Fruit fly (Drosophila melanogaster) whole organism, wandering third instar larva: ENCODE results near the gene CG4325.

Source experiments
- Abd-B ChIP-seq: fragments of >200 bp; optimal IDR thresholded peaks from 2 replicates; lab custom pipeline; 2017; ENCODE audit warnings: missing biosample characterization, missing genetic modification characterization
- CG32264 ChIP-seq: fragments of 200-800 bp; sonication (Bioruptor generic); optimal IDR thresholded peaks from 2 replicates; lab custom pipeline; 2016; ENCODE audit warnings: missing biosample characterization, missing genetic modification characterization
- CG9705 ChIP-seq: fragments of 200-800 bp; sonication (Bioruptor generic); optimal IDR thresholded peaks from 2 replicates; lab custom pipeline; 2018; ENCODE audit warnings: missing biosample characterization, mild to moderate bottlenecking, missing genetic modification characterization
- CrebA ChIP-seq: fragments of 200-800 bp; sonication (Bioruptor generic); optimal IDR thresholded peaks from 2 replicates; lab custom pipeline; 2016; ENCODE audit warnings: missing biosample characterization, mild to moderate bottlenecking, missing genetic modification characterization, borderline replicate concordance
- Dfd ChIP-seq: fragments of >200 bp; optimal IDR thresholded peaks from 2 replicates; lab custom pipeline; 2017; ENCODE audit warnings: missing biosample characterization, missing genetic modification characterization
- Dif ChIP-seq: fragments of 200-275, 200-300 bp; sonication (Bioruptor generic); optimal IDR thresholded peaks from 2 replicates; lab custom pipeline; 2018; ENCODE audit warnings: missing biosample characterization, missing genetic modification characterization; ENCODE audit not compliant: partially characterized antibody
- GATAd ChIP-seq: sonication (Bioruptor generic); optimal IDR thresholded peaks from 2 replicates; lab custom pipeline; 2016; ENCODE audit warnings: missing biosample characterization, missing genetic modification characterization
- HLH106 ChIP-seq: fragments of 200-800 bp; optimal IDR thresholded peaks from 3 replicates; lab custom pipeline; 2019; ENCODE audit warnings: missing biosample characterization, mild to moderate bottlenecking, missing genetic modification characterization, moderate library complexity
- Hnf4 ChIP-seq: fragments of 200-800 bp; sonication (Bioruptor generic); optimal IDR thresholded peaks from 2 replicates; lab custom pipeline; 2016; ENCODE audit warnings: missing biosample characterization, mild to moderate bottlenecking, missing genetic modification characterization
- Hr78 ChIP-seq: fragments of >200 bp; optimal IDR thresholded peaks from 2 replicates; lab custom pipeline; 2017; ENCODE audit warnings: missing biosample characterization, missing genetic modification characterization
- Hr83 ChIP-seq: fragments of 200-300 bp; sonication (Bioruptor generic); optimal IDR thresholded peaks from 2 replicates; lab custom pipeline; 2016; ENCODE audit warnings: missing biosample characterization, mild to moderate bottlenecking, missing genetic modification characterization, moderate library complexity; ENCODE audit not compliant: poor library complexity, severe bottlenecking
- Jra ChIP-seq: sonication (Bioruptor generic); optimal IDR thresholded peaks from 2 replicates; lab custom pipeline; 2016; ENCODE audit warnings: missing biosample characterization, missing genetic modification characterization
- Mio ChIP-seq: sonication (Bioruptor generic); optimal IDR thresholded peaks from 2 replicates; lab custom pipeline; 2016; ENCODE audit warnings: missing biosample characterization, missing genetic modification characterization
- Myc ChIP-seq: fragments of >200 bp; optimal IDR thresholded peaks from 2 replicates; lab custom pipeline; 2017
- N ChIP-seq: fragments of >200 bp; optimal IDR thresholded peaks from 2 replicates; lab custom pipeline; 2018; ENCODE audit warnings: missing biosample characterization, missing external identifiers, missing genetic modification characterization
- OdsH ChIP-seq: fragments of 200-800 bp; sonication (Bioruptor generic); optimal IDR thresholded peaks from 2 replicates; lab custom pipeline; 2016; ENCODE audit warnings: missing biosample characterization, mild to moderate bottlenecking, missing genetic modification characterization
- Rel ChIP-seq, 2 experiments: fragments of 200-800 bp; sonication (Bioruptor generic) in 1 of 2; optimal IDR thresholded peaks; 2 replicates in 1 of 2; 3 replicates in 1 of 2; lab custom pipeline; 2016 to 2019; ENCODE audit warnings: mild to moderate bottlenecking in 2 of 2, missing biosample characterization in 2 of 2, missing genetic modification characterization in 2 of 2, moderate library complexity in 1 of 2
- Sp1 ChIP-seq: fragments of 200-800 bp; sonication (Bioruptor generic); optimal IDR thresholded peaks from 3 replicates; lab custom pipeline; 2019; ENCODE audit warnings: missing biosample characterization, mild to moderate bottlenecking, missing genetic modification characterization, moderate library complexity
- Vsx2 ChIP-seq: fragments of 200-300, 225-300 bp; sonication (Bioruptor generic); optimal IDR thresholded peaks from 2 replicates; lab custom pipeline; 2018; ENCODE audit warnings: missing biosample characterization, missing genetic modification characterization; ENCODE audit not compliant: partially characterized antibody
- br ChIP-seq: fragments of 200-800 bp; sonication (Bioruptor generic); optimal IDR thresholded peaks from 2 replicates; lab custom pipeline; 2016; ENCODE audit warnings: missing biosample characterization, missing genetic modification characterization
- brk ChIP-seq: fragments of 200-800 bp; sonication (Bioruptor generic); optimal IDR thresholded peaks from 2 replicates; lab custom pipeline; 2016; ENCODE audit warnings: missing biosample characterization, mild to moderate bottlenecking, missing genetic modification characterization
- dl ChIP-seq, 2 experiments: fragments of 175-275, 200-275 bp in 1 of 2; fragments of 200-275 bp in 1 of 2; sonication (Bioruptor generic); optimal IDR thresholded peaks; lab custom pipeline; 2018; ENCODE audit warnings: mild to moderate bottlenecking in 2 of 2, missing biosample characterization in 2 of 2, missing genetic modification characterization in 2 of 2, moderate library complexity in 2 of 2; ENCODE audit not compliant: partially characterized antibody in 2 of 2, insufficient read depth in 1 of 2
- dmrt93B ChIP-seq: fragments of 200-800 bp; sonication (Bioruptor generic); optimal IDR thresholded peaks from 2 replicates; lab custom pipeline; 2018; ENCODE audit warnings: missing biosample characterization, mild to moderate bottlenecking, missing genetic modification characterization
- dsf ChIP-seq: sonication (Bioruptor generic); optimal IDR thresholded peaks from 2 replicates; lab custom pipeline; 2016; ENCODE audit warnings: missing biosample characterization, missing genetic modification characterization, borderline replicate concordance
- ey ChIP-seq: fragments of 200-800 bp; sonication (Bioruptor generic); optimal IDR thresholded peaks from 2 replicates; lab custom pipeline; 2016; ENCODE audit warnings: missing biosample characterization, missing genetic modification characterization
- foxo ChIP-seq, 2 experiments: fragments of 200-800 bp; sonication (Bioruptor generic); optimal IDR thresholded peaks; 2 replicates in 1 of 2; 3 replicates in 1 of 2; lab custom pipeline; 2016 to 2017; ENCODE audit warnings: missing biosample characterization in 2 of 2, missing genetic modification characterization in 2 of 2
- fru ChIP-seq: fragments of 200-800 bp; sonication (Bioruptor generic); optimal IDR thresholded peaks from 3 replicates; lab custom pipeline; 2016; ENCODE audit warnings: missing biosample characterization, mild to moderate bottlenecking, missing genetic modification characterization
- h ChIP-seq: fragments of 200-800 bp; sonication (Bioruptor generic); optimal IDR thresholded peaks from 3 replicates; lab custom pipeline; 2016; ENCODE audit warnings: missing biosample characterization, mild to moderate bottlenecking, missing genetic modification characterization
- jim ChIP-seq: fragments of 175-275, 200-325 bp; sonication (Bioruptor generic); optimal IDR thresholded peaks from 2 replicates; lab custom pipeline; 2016; ENCODE audit warnings: missing biosample characterization, mild to moderate bottlenecking, missing genetic modification characterization
- lola ChIP-seq: fragments of >200 bp; optimal IDR thresholded peaks from 2 replicates; lab custom pipeline; 2017; ENCODE audit warnings: missing biosample characterization, missing genetic modification characterization
- pan ChIP-seq: fragments of >200 bp; optimal IDR thresholded peaks from 2 replicates; lab custom pipeline; 2017
- psq ChIP-seq: fragments of 200-800 bp; sonication (Bioruptor generic); optimal IDR thresholded peaks from 3 replicates; lab custom pipeline; 2017; ENCODE audit warnings: missing biosample characterization, mild to moderate bottlenecking, missing genetic modification characterization, moderate library complexity
- rgr ChIP-seq: fragments of 200-800 bp; sonication (Bioruptor generic); optimal IDR thresholded peaks from 3 replicates; lab custom pipeline; 2016; ENCODE audit warnings: missing biosample characterization, mild to moderate bottlenecking, missing genetic modification characterization
- sage ChIP-seq: fragments of 200-800 bp; sonication (Bioruptor generic); optimal IDR thresholded peaks from 2 replicates; lab custom pipeline; 2016; ENCODE audit warnings: missing biosample characterization, mild to moderate bottlenecking, missing genetic modification characterization
- sv ChIP-seq: fragments of 200-800 bp; sonication (Bioruptor generic); optimal IDR thresholded peaks from 3 replicates; lab custom pipeline; 2016; ENCODE audit warnings: missing biosample characterization, missing genetic modification characterization
- tai ChIP-seq: sonication (Bioruptor generic); optimal IDR thresholded peaks from 2 replicates; lab custom pipeline; 2016; ENCODE audit warnings: missing biosample characterization, missing genetic modification characterization
- usp ChIP-seq: fragments of >200 bp; optimal IDR thresholded peaks from 2 replicates; lab custom pipeline; 2017; ENCODE audit warnings: missing biosample characterization, missing genetic modification characterization
- woc ChIP-seq: sonication (Bioruptor generic); optimal IDR thresholded peaks from 2 replicates; lab custom pipeline; 2016; ENCODE audit warnings: missing biosample characterization, mild to moderate bottlenecking, missing genetic modification characterization

The CG4325 gene

DNA sequence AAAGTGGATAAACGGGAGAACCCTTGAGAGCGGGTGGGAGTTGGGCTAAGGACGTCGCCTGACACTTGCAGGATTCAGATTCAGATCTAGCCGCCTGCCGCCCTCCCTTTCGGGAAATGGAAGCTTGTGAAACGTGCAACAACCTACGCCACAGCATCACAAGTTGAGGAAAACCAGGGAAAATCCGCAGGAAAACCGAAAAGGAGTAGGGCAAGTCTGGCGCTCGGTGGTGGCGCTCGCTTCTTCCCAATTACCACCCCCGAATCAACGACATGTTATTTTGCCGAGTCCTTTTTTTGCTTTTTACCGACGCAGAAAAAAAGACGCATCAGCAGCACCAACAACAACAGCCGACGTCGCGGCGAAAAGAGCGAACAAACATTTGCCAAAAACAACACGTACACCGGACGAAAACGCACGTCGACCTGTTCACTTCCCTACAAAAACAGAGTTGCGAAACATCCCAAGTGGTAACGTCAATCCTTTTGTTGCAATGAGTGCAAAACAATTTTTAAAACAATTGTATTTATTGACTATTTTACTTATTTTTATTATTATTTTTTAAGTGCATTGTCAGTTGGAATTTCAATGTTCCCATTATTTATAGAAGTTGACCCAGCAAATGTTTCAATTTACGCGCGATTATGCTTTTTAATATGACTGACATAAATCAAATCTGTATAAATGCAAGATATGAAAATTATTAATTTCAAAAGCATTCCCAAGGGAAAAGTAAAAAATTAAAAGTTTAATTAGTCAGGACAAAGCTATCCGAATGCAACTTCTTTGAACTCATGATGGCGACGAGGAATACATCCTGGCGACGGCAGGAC lies 32.1 kb downstream of the CG4325 start:
- TF ChIP-seq Myc (lab: Kevin White, UChicago) (no peak), CG9705 (GFP tag; lab: Kevin White, UChicago) (no peak), woc (GFP tag; lab: Kevin White, UChicago) (peak; percentile 38), Abd-B (GFP tag; lab: Kevin White, UChicago) (no peak), ey (GFP tag; lab: Kevin White, UChicago) (no peak), CrebA (GFP tag; lab: Kevin White, UChicago) (no peak), rgr (peak; percentile 41), Dfd (GFP tag; lab: Kevin White, UChicago) (no peak), GATAd (GFP tag; lab: Kevin White, UChicago) (no peak), fru (GFP tag; lab: Kevin White, UChicago) (no peak), dl (GFP tag; optimal IDR thresholded peaks at IDR 0.05; lab: Kevin White, UChicago; ENCODE audit: insufficient read depth in 1 of 2, partially characterized antibody in 2 of 2) (no peak), sage (GFP tag; lab: Kevin White, UChicago) (no peak), pan (no peak), dsf (GFP tag; lab: Kevin White, UChicago) (no peak), OdsH (peak; percentile 19), psq (no peak), HLH106 (peak; percentile 40), sv (GFP tag; lab: Kevin White, UChicago) (peak; percentile 17), CG32264 (GFP tag; lab: Kevin White, UChicago) (no peak), Hr78 (no peak), dmrt93B (peak; percentile 3), Vsx2 (GFP tag; lab: Kevin White, UChicago) (no peak), Hnf4 (peak; percentile 0), lola (GFP tag; lab: Kevin White, UChicago) (no peak), brk (GFP tag; lab: Kevin White, UChicago) (no peak), Mio (no peak), Hr83 (no peak), h (GFP tag; lab: Kevin White, UChicago) (peak; percentile 27), Dif (no peak), N (GFP tag; lab: Kevin White, UChicago) (no peak), usp (GFP tag; lab: Kevin White, UChicago) (no peak), br (GFP tag; lab: Kevin White, UChicago) (no peak), foxo (GFP tag; optimal IDR thresholded peaks at IDR 0.05; lab: Kevin White, UChicago) (peak in 1 of 2 experiments; percentile 57), Jra (no peak), Rel (GFP tag; optimal IDR thresholded peaks at IDR 0.05; lab: Kevin White, UChicago) (no peak), Rel (tag; optimal IDR thresholded peaks at IDR 0.05; lab: Kevin White, UChicago) (no peak), jim (GFP tag; lab: Kevin White, UChicago) (no peak), tai (GFP tag; lab: Kevin White, UChicago) (no peak), Sp1 (GFP tag; lab: Kevin White, UChicago) (peak; percentile 41)
- TF ChIP-seq, all 38 proteins: peak for 10

DNA sequence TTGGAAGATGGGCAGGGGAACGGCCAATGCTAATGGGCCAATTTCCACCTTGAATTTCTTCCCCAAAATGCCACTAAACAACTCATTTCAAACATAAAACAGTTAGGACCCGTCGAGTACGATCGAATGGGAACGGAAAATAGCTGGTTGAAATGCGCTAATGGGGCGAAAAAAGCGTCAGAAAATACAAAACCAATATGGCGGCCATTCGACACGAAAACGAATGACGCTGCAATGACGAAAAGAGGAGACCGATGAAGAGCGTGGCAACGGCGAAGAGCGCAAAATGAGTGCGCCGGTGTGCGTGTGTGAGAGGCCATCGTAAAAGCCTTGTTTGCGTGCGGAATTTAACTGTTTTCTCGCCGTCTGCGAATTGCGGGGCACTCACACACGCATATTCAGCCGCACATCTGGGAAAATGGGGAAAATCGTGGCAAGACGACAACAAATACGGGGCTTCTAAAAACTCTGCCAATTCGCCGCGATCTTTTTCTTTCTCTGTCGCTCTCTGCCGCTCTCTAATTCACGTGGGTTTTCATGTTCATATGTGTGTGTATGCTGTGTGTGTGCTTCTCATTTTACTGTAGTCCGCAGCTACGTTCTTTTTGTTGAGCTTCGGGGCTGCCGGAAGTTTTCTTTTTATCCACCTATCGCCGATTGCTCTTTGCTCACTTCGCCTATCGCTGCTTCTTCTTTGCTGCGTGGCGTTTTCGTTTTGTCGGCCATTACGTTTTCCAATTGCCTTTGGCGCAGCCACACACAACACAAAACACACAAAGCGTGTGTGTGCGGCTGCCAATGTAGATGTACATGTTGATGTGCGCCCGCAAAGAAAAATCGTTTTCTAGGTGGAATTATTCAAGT lies 33.4 kb downstream of the CG4325 start, which contains the start of gene east:
east (plus strand) TSS at position 851 of the 864 bp plus-strand sequence.
- TF ChIP-seq psq = peak; percentile 92
- peak; percentile 36 for TF ChIP-seq Sp1 (GFP tag; lab: Kevin White, UChicago)
- TF ChIP-seq Hnf4 = no peak
- no peak for TF ChIP-seq HLH106
